Worm (Caenorhabditis elegans): ENCODE results near the gene dhs-7.

dhs-7 gene

DNA sequence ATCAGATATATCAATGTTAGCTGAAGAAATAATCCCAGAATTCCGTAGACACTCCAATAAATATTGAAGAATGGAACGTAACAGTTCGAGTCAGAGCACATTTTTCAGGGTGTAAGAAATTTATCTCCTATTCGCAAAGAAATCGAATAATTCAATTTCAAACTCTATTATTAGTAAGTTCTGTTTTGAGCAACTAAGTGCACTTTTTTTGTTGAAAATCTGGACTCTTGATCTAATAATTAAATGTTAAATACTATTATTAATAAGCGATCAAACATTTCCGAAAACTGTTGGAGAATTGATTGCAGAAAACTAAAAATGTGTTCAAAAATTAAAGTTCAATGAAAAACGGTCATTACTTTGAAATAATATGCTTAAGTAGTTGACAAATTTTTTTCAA is 5.2 kb downstream of the dhs-7 start, which contains the start of gene srd-56:
TSS of gene srd-56 (minus strand) at position 101 of the 400 bp plus-strand sequence.
- TF ChIP-seq tbx-37 (GFP tag; conservative IDR thresholded peaks at IDR 0.05) (no peak), F13C5.2 (tag; optimal IDR thresholded peaks at IDR 0.05) (no peak), ceh-36 (tag; optimal IDR thresholded peaks at IDR 0.05) (no peak), hnd-1 (tag; optimal IDR thresholded peaks at IDR 0.05) (no peak), tra-4 (tag; optimal IDR thresholded peaks at IDR 0.05) (no peak), hmg-4 (GFP tag; optimal IDR thresholded peaks at IDR 0.05) (no peak), B0310.2 (tag; optimal IDR thresholded peaks at IDR 0.05) (no peak), flt-1 (GFP tag; IDR thresholded peaks at IDR 0.05) (no peak), sea-1 (GFP tag; conservative IDR thresholded peaks at IDR 0.05) (no peak), pes-1 (GFP tag; IDR thresholded peaks at IDR 0.05) (no peak), scrt-1 (GFP tag; IDR thresholded peaks at IDR 0.05) (no peak), tbx-11 (GFP tag; IDR thresholded peaks at IDR 0.05) (no peak), ama-1 (optimal IDR thresholded peaks at IDR 0.05) (no peak)

DNA sequence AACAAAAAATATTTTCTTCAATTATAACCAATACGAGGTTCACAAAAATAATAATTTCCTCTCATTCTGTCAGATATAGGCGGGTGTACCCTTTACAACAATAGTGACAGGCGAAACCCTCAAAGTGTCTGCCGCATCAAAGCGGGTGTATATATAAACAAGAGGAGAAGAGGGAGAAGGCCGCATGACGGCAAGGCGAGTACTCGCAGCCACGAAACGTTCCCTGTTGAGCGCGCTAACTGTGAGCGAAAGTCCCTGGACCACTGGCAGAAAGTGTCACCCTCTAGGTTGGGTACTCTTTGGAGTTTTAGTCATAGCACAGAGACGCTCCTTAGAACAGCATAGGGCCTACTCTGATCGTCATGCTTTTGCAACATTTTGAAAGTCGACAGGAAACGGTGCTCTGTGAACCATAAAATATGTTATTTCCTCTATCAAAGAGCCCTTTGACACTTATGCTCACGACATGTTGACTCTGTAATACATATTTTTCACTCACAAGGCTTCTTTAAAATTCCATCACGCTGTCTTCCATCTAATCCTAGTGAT is 8.1 kb downstream of the dhs-7 start, which contains the start of gene pcrg-1:
TSS of gene pcrg-1 (plus strand) at position 499 of the 549 bp plus-strand sequence.
- peak; percentile 93 for TF ChIP-seq pes-1 (GFP tag; IDR thresholded peaks at IDR 0.05)
- peak; percentile 82 for TF ChIP-seq ets-7 (tag; optimal IDR thresholded peaks at IDR 0.05)
- TF ChIP-seq ceh-13 (GFP tag; optimal IDR thresholded peaks at IDR 0.05), result peak; percentile 90
- TF ChIP-seq ceh-36 (tag; optimal IDR thresholded peaks at IDR 0.05), result peak; percentile 85
- peak; percentile 89 for TF ChIP-seq flt-1 (GFP tag; IDR thresholded peaks at IDR 0.05)
- TF ChIP-seq tbx-37 (GFP tag; conservative IDR thresholded peaks at IDR 0.05), result peak; percentile 92
- peak; percentile 93 for TF ChIP-seq tbx-11 (GFP tag; IDR thresholded peaks at IDR 0.05)
- TF ChIP-seq F13C5.2 (tag; optimal IDR thresholded peaks at IDR 0.05), result peak; percentile 94
- peak; percentile 85 for TF ChIP-seq B0310.2 (tag; optimal IDR thresholded peaks at IDR 0.05)
- peak; percentile 75 for TF ChIP-seq hnd-1 (tag; optimal IDR thresholded peaks at IDR 0.05)
- peak; percentile 93 for TF ChIP-seq sea-1 (GFP tag; conservative IDR thresholded peaks at IDR 0.05)
- peak; percentile 62 for TF ChIP-seq hmbx-1 (tag; optimal IDR thresholded peaks at IDR 0.05)
- no peak for TF ChIP-seq ama-1 (optimal IDR thresholded peaks at IDR 0.05)
- TF ChIP-seq tra-4 (tag; optimal IDR thresholded peaks at IDR 0.05), result peak; percentile 83
- TF ChIP-seq aly-1 (tag; optimal IDR thresholded peaks at IDR 0.05), result peak; percentile 89
- peak; percentile 99 for TF ChIP-seq hmg-4 (GFP tag; optimal IDR thresholded peaks at IDR 0.05)
- TF ChIP-seq scrt-1 (GFP tag; IDR thresholded peaks at IDR 0.05), result peak; percentile 90

DNA sequence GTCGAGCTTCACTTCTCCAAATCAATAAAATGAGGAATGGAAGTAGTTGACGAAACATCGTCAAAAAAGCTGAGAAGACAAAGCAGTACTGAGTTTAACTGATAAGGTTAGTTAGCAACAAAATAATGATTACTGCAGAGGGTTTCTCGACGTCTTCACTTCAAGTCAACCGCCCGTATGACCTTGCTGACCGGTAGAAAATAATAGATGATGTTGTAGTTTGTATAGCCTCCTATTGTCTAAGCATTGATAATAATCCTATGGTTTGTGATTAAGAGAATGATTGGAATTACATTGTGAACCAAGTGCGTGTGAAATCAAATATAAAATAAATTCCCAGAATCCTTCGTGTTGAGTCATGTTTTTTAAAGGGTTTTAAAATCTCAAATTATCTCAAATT is 9.0 kb downstream of the dhs-7 start, which contains the start of gene E04F6.6:
TSS of gene E04F6.6 (minus strand) at position 258 of the 400 bp plus-strand sequence.
- TF ChIP-seq pes-1 (GFP tag; IDR thresholded peaks at IDR 0.05), result no peak
- no peak for TF ChIP-seq ceh-13 (GFP tag; optimal IDR thresholded peaks at IDR 0.05)
- no peak for TF ChIP-seq tra-4 (tag; optimal IDR thresholded peaks at IDR 0.05)
- TF ChIP-seq B0310.2 (tag; optimal IDR thresholded peaks at IDR 0.05), result no peak
- no peak for TF ChIP-seq hnd-1 (tag; optimal IDR thresholded peaks at IDR 0.05)
- no peak for TF ChIP-seq sea-1 (GFP tag; conservative IDR thresholded peaks at IDR 0.05)
- TF ChIP-seq scrt-1 (GFP tag; IDR thresholded peaks at IDR 0.05), result no peak
- no peak for TF ChIP-seq hmbx-1 (tag; optimal IDR thresholded peaks at IDR 0.05)
- TF ChIP-seq tbx-11 (GFP tag; IDR thresholded peaks at IDR 0.05), result no peak

DNA sequence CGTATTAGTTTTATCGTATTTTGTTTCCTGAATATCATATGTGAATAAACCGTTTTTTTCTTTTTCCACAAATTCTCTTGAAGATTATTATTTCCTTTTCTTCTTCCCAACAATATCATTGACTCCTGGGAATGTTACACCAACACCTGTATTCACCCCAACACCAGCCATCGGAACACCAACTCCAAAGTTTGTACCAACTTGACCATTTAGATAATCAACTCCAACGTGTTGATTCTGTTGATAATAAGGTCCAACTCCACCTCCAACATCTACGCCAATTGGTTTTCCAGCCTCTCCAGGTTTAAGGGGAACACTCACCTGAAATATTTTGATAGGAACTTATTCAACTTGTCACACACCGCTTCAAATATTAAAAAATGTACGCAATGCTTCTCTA is 10.8 kb downstream of the dhs-7 start:
- TF ChIP-seq sea-1 (GFP tag; conservative IDR thresholded peaks at IDR 0.05) (no peak), pes-1 (GFP tag; IDR thresholded peaks at IDR 0.05) (no peak), ets-7 (tag; optimal IDR thresholded peaks at IDR 0.05) (no peak), F13C5.2 (tag; optimal IDR thresholded peaks at IDR 0.05) (no peak), aly-1 (tag; optimal IDR thresholded peaks at IDR 0.05) (no peak), B0310.2 (tag; optimal IDR thresholded peaks at IDR 0.05) (no peak), ama-1 (optimal IDR thresholded peaks at IDR 0.05) (no peak), hmg-4 (GFP tag; optimal IDR thresholded peaks at IDR 0.05) (no peak), tbx-37 (GFP tag; conservative IDR thresholded peaks at IDR 0.05) (no peak), ceh-36 (tag; optimal IDR thresholded peaks at IDR 0.05) (no peak)

DNA sequence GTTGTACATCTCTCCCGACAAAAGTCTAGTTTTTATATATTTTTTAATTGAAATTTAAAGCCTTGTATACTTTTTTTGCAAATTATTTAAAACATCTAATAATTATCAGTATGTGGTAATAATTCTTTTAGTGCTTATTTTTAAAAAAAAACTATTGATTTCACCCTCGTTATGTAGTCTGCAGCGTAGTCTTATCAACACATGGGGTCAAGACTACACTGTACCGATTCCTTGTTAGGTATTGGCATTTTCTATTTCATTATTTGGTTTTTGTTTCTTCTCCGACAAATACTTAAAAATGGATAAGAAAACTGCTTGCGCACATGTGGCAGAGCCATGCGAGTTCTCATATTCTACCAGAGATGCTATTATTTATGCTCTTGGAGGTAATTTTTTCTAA is 12.2 kb downstream of the dhs-7 start, which contains the start of gene maoc-1:
TSS of gene maoc-1 (plus strand) at position 237 of the 400 bp plus-strand sequence.
- TF ChIP-seq ets-7 (tag; optimal IDR thresholded peaks at IDR 0.05) (no peak), tbx-11 (GFP tag; IDR thresholded peaks at IDR 0.05) (no peak), ama-1 (optimal IDR thresholded peaks at IDR 0.05) (no peak), sea-1 (GFP tag; conservative IDR thresholded peaks at IDR 0.05) (no peak), hmbx-1 (tag; optimal IDR thresholded peaks at IDR 0.05) (no peak), aly-1 (tag; optimal IDR thresholded peaks at IDR 0.05) (no peak), tbx-37 (GFP tag; conservative IDR thresholded peaks at IDR 0.05) (no peak), pes-1 (GFP tag; IDR thresholded peaks at IDR 0.05) (no peak), hmg-4 (GFP tag; optimal IDR thresholded peaks at IDR 0.05) (no peak), scrt-1 (GFP tag; IDR thresholded peaks at IDR 0.05) (no peak), hnd-1 (tag; optimal IDR thresholded peaks at IDR 0.05) (no peak), B0310.2 (tag; optimal IDR thresholded peaks at IDR 0.05) (no peak), flt-1 (GFP tag; IDR thresholded peaks at IDR 0.05) (no peak), ceh-13 (GFP tag; optimal IDR thresholded peaks at IDR 0.05) (no peak), F13C5.2 (tag; optimal IDR thresholded peaks at IDR 0.05) (no peak), tra-4 (tag; optimal IDR thresholded peaks at IDR 0.05) (no peak), ceh-36 (tag; optimal IDR thresholded peaks at IDR 0.05) (no peak)

DNA sequence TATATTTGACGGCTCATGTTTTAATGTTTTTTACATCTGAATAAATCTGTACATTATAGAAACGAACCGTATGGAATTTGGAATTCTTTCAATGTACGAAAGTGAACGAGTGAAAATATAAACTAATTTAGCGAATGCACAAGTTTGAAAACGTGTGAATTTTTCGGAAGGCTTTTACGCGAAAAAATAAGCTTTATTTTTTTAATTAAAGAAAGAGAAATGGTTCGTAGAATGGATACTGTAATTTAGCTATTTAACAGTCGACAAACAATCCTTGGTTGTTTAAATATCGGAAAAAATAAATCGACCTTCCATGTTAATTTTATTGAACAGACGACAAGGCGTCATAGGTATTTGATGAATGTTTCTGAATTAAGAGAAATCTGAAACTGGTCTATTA is 12.7 kb downstream of the dhs-7 start, which contains the start of gene acdh-12:
TSS of gene acdh-12 (minus strand) at position 101 of the 400 bp plus-strand sequence.
- TF ChIP-seq tbx-11 (GFP tag; IDR thresholded peaks at IDR 0.05), result no peak

DNA sequence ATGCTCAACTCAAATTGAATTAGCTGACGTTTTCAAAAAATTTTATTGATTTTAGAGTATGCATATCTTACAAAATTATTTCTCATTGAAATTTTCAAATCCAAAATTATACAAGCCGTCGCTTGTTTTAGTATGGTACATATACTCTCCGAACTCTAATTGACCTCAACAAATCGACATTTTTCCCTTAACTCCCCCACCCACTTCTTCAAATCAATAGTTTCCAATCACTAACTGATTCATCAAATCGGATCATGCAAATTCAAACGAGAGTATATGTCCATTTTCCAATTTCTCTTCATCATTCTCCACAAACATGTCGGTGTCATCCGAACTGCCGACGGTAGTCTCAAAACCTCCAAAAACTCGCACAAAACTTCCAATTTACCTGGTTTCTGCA is 19.1 kb downstream of the dhs-7 start, which contains the start of gene E04F6.4:
TSS of gene E04F6.4 (plus strand) at position 301 of the 400 bp plus-strand sequence.
- TF ChIP-seq tbx-37 (GFP tag; conservative IDR thresholded peaks at IDR 0.05), result no peak
- TF ChIP-seq ama-1 (optimal IDR thresholded peaks at IDR 0.05), result no peak
- TF ChIP-seq tbx-11 (GFP tag; IDR thresholded peaks at IDR 0.05), result no peak
- TF ChIP-seq B0310.2 (tag; optimal IDR thresholded peaks at IDR 0.05), result no peak
- TF ChIP-seq scrt-1 (GFP tag; IDR thresholded peaks at IDR 0.05), result no peak
- TF ChIP-seq F13C5.2 (tag; optimal IDR thresholded peaks at IDR 0.05), result no peak
- no peak for TF ChIP-seq hmbx-1 (tag; optimal IDR thresholded peaks at IDR 0.05)
- TF ChIP-seq tra-4 (tag; optimal IDR thresholded peaks at IDR 0.05), result no peak
- no peak for TF ChIP-seq ets-7 (tag; optimal IDR thresholded peaks at IDR 0.05)
- no peak for TF ChIP-seq flt-1 (GFP tag; IDR thresholded peaks at IDR 0.05)
- no peak for TF ChIP-seq sea-1 (GFP tag; conservative IDR thresholded peaks at IDR 0.05)
- TF ChIP-seq hnd-1 (tag; optimal IDR thresholded peaks at IDR 0.05), result no peak
- TF ChIP-seq pes-1 (GFP tag; IDR thresholded peaks at IDR 0.05), result no peak
- TF ChIP-seq hmg-4 (GFP tag; optimal IDR thresholded peaks at IDR 0.05), result no peak
- TF ChIP-seq aly-1 (tag; optimal IDR thresholded peaks at IDR 0.05), result no peak
- TF ChIP-seq ceh-13 (GFP tag; optimal IDR thresholded peaks at IDR 0.05), result no peak
- TF ChIP-seq ceh-36 (tag; optimal IDR thresholded peaks at IDR 0.05), result no peak
